Fruit fly (Drosophila melanogaster) whole organism, adult: ENCODE results near the gene Mabi.

Source experiments
- CG11617 ChIP-seq: fragments of 200-800 bp; sonication (Bioruptor generic); optimal IDR thresholded peaks from 2 replicates; lab custom pipeline; 2017; ENCODE audit warnings: mild to moderate bottlenecking, missing biosample characterization, missing genetic modification reagents, missing genetic modification characterization
- CG12768 ChIP-seq: fragments of 200-800 bp; sonication (Bioruptor generic); optimal IDR thresholded peaks from 2 replicates; lab custom pipeline; 2017; ENCODE audit warnings: missing biosample characterization, missing genetic modification characterization, mild to moderate bottlenecking, moderate library complexity, missing genetic modification reagents
- CG14711 ChIP-seq: fragments of 200-800 bp; sonication (Bioruptor generic); optimal IDR thresholded peaks from 2 replicates; lab custom pipeline; 2018; ENCODE audit warnings: missing biosample characterization, mild to moderate bottlenecking, missing genetic modification characterization, moderate library complexity
- CG1620 ChIP-seq: fragments of 200-800 bp; sonication (Bioruptor generic); optimal IDR thresholded peaks from 2 replicates; lab custom pipeline; 2016; ENCODE audit warnings: missing biosample characterization, missing genetic modification characterization
- CG33017 ChIP-seq: fragments of 200-800 bp; sonication (Bioruptor generic); optimal IDR thresholded peaks from 2 replicates; lab custom pipeline; 2018; ENCODE audit warnings: missing biosample characterization, mild to moderate bottlenecking, missing genetic modification characterization, moderate library complexity
- CG5204 ChIP-seq: fragments of 200-800 bp; sonication (Bioruptor generic); optimal IDR thresholded peaks from 2 replicates; lab custom pipeline; 2016; ENCODE audit warnings: missing biosample characterization, missing genetic modification characterization
- CG7045 ChIP-seq: fragments of 200-800 bp; sonication (Bioruptor generic); optimal IDR thresholded peaks from 2 replicates; lab custom pipeline; 2017; ENCODE audit warnings: missing biosample characterization, mild to moderate bottlenecking, missing genetic modification characterization
- CG7101 ChIP-seq: fragments of 200-800 bp; sonication (Bioruptor generic); optimal IDR thresholded peaks from 2 replicates; lab custom pipeline; 2018; ENCODE audit warnings: missing biosample characterization, mild to moderate bottlenecking, missing genetic modification characterization, moderate library complexity
- Clk ChIP-seq: fragments of 200-800 bp; sonication (Bioruptor generic); optimal IDR thresholded peaks from 2 replicates; lab custom pipeline; 2017; ENCODE audit warnings: missing biosample characterization, missing genetic modification characterization
- Crg-1 ChIP-seq: fragments of 200-800 bp; sonication (Bioruptor generic); optimal IDR thresholded peaks from 2 replicates; lab custom pipeline; 2016; ENCODE audit warnings: missing biosample characterization, missing genetic modification characterization
- Hr96 ChIP-seq: fragments of 200-800 bp; sonication (Bioruptor generic); optimal IDR thresholded peaks from 2 replicates; lab custom pipeline; 2016; ENCODE audit warnings: missing biosample characterization, missing genetic modification characterization
- Mnt ChIP-seq: fragments of 200-800 bp; sonication (Bioruptor generic); optimal IDR thresholded peaks from 2 replicates; lab custom pipeline; 2016; ENCODE audit warnings: missing biosample characterization, mild to moderate bottlenecking, missing genetic modification characterization
- bab1 ChIP-seq: fragments of 200-800 bp; sonication (Bioruptor generic); optimal IDR thresholded peaks from 3 replicates; lab custom pipeline; 2019; ENCODE audit warnings: missing biosample characterization, mild to moderate bottlenecking, missing genetic modification characterization, moderate library complexity
- cic ChIP-seq: fragments of 200-800 bp; sonication (Bioruptor generic); optimal IDR thresholded peaks from 2 replicates; lab custom pipeline; 2017; ENCODE audit warnings: missing biosample characterization, mild to moderate bottlenecking, missing genetic modification characterization, moderate library complexity
- cnc ChIP-seq, 2 experiments: fragments of >200 bp; optimal IDR thresholded peaks; 2 replicates each; lab custom pipeline; 2017
- kay ChIP-seq: fragments of 200-800 bp; sonication (Bioruptor generic); peaks from one replicate; lab custom pipeline; 2016; ENCODE audit warnings: missing biosample characterization, missing genetic modification characterization, borderline replicate concordance
- ovo ChIP-seq: fragments of 200-800 bp; sonication (Bioruptor generic); optimal IDR thresholded peaks from 2 replicates; lab custom pipeline; 2016; ENCODE audit warnings: missing biosample characterization, missing genetic modification characterization
- pad ChIP-seq: fragments of 200-800 bp; sonication (Bioruptor generic); optimal IDR thresholded peaks from 3 replicates; lab custom pipeline; 2017; ENCODE audit warnings: missing biosample characterization, missing genetic modification characterization, mild to moderate bottlenecking, moderate library complexity, missing genetic modification reagents
- tj ChIP-seq: fragments of 200-800 bp; sonication (Bioruptor generic); optimal IDR thresholded peaks from 3 replicates; lab custom pipeline; 2017; ENCODE audit warnings: missing biosample characterization, mild to moderate bottlenecking, missing genetic modification characterization, moderate library complexity
- toe ChIP-seq: fragments of 200-800 bp; sonication (Bioruptor generic); optimal IDR thresholded peaks from 2 replicates; lab custom pipeline; 2016; ENCODE audit warnings: missing biosample characterization, missing genetic modification characterization

Gene Mabi

DNA sequence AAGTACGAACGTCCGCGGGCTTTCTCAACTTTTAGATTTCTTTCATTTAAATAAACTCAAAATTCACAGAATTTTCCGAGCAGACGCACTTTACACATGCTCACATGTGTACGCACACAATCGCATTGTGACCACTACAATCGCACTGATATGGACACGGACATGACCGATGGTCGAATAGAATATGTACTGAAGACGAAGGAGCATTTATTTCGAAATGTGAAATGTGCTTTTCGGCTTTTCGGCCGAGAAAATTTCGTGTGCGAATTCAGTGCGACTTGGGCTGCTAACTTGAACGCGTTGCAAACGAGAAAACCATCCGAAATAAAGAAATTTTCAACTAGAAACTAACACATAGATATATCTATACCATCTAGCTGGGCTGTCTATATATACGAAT, 26.3 kb upstream of the Mabi start, which contains the start of gene CG44085:
CG44085 (plus strand) TSS at position 269 of the 400 bp plus-strand sequence.
- no peak for TF ChIP-seq bab1 (GFP tag; lab: Kevin White, UChicago)
- no peak for TF ChIP-seq CG7045 (GFP tag; lab: Kevin White, UChicago)
- no peak for TF ChIP-seq toe (GFP tag; lab: Kevin White, UChicago)
- TF ChIP-seq cic = no peak
- no peak for TF ChIP-seq CG7101 (tag; lab: Kevin White, UChicago)
- no peak for TF ChIP-seq pad (GFP tag; lab: Kevin White, UChicago)
- no peak for TF ChIP-seq tj (GFP tag; lab: Kevin White, UChicago)
- TF ChIP-seq CG5204 (GFP tag; lab: Kevin White, UChicago) = no peak
- TF ChIP-seq CG1620 (GFP tag; lab: Kevin White, UChicago) = no peak
- no peak for TF ChIP-seq Mnt
- no peak for TF ChIP-seq ovo (GFP tag; lab: Kevin White, UChicago)
- TF ChIP-seq Crg-1 (GFP tag; lab: Kevin White, UChicago) = no peak
- no peak for TF ChIP-seq cnc (optimal IDR thresholded peaks at IDR 0.05; lab: Kevin White, UChicago)
- no peak for TF ChIP-seq CG11617
- no peak for TF ChIP-seq kay (GFP tag; lab: Kevin White, UChicago)

DNA sequence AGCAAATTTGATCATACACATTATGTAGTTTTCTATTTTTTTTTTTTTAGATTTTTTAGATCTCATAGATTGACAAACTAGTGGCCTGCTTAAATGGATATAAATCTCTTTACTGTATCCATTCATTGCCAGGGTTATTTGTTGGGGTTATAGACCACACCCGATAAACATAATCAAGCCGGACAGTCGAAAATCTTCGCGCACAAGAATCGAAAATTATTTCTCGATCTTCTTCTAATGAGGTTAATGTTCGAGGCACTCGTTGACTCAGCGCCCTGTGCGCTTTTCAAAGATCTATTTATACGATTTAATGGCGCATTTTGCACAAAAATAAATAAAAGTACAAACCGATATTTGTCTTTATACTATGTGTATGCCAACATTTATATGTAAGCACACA, 25.2 kb upstream of the Mabi start, which contains the start of gene CG31730:
CG31730 (minus strand) TSS at position 101 of the 400 bp plus-strand sequence.
- TF ChIP-seq CG1620 (GFP tag; lab: Kevin White, UChicago) (no peak), Clk (GFP tag; lab: Kevin White, UChicago) (no peak), CG5204 (GFP tag; lab: Kevin White, UChicago) (no peak), CG12768 (GFP tag; lab: Kevin White, UChicago) (no peak)

DNA sequence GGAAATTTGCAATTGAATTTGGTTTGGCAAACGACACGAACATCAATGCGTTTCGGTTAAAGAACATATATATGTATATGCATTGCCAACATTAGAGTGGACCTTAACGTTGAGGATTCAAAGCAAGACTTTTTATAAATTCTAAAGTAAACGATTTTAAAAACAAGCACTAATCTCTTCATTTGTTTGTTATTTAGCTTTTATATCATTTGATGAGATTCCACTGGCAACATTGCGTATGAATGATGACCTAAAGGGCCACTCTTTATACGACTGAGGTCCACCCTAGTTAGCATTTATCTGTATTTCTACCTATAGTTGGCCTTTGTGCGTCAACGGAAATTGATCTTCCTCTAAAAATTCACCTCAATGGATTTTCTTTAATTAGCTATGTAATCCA, 24.2 kb upstream of the Mabi start:
- TF ChIP-seq pad (GFP tag; lab: Kevin White, UChicago) = no peak
- no peak for TF ChIP-seq Mnt
- TF ChIP-seq tj (GFP tag; lab: Kevin White, UChicago) = no peak
- no peak for TF ChIP-seq CG7045 (GFP tag; lab: Kevin White, UChicago)
- TF ChIP-seq cic = no peak

dm6 chr2L:13257177-13257576, 22.7 kb upstream of the Mabi start, which contains the start of gene Naa20B:
Naa20B (plus strand) TSS chr2L:13257477.
- TF ChIP-seq CG7045 (GFP tag; lab: Kevin White, UChicago) (no peak), Hr96 (GFP tag; lab: Kevin White, UChicago) (no peak), tj (GFP tag; lab: Kevin White, UChicago) (no peak), pad (GFP tag; lab: Kevin White, UChicago) (no peak), cic (no peak), ovo (GFP tag; lab: Kevin White, UChicago) (no peak), cnc (optimal IDR thresholded peaks at IDR 0.05; lab: Kevin White, UChicago) (no peak), CG5204 (GFP tag; lab: Kevin White, UChicago) (no peak), bab1 (GFP tag; lab: Kevin White, UChicago) (no peak), CG12768 (GFP tag; lab: Kevin White, UChicago) (no peak), kay (GFP tag; lab: Kevin White, UChicago) (no peak), toe (GFP tag; lab: Kevin White, UChicago) (no peak), CG1620 (GFP tag; lab: Kevin White, UChicago) (no peak), Crg-1 (GFP tag; lab: Kevin White, UChicago) (no peak), CG33017 (no peak), Mnt (no peak), CG7101 (tag; lab: Kevin White, UChicago) (no peak), CG11617 (no peak), CG14711 (no peak), Clk (GFP tag; lab: Kevin White, UChicago) (no peak)

DNA sequence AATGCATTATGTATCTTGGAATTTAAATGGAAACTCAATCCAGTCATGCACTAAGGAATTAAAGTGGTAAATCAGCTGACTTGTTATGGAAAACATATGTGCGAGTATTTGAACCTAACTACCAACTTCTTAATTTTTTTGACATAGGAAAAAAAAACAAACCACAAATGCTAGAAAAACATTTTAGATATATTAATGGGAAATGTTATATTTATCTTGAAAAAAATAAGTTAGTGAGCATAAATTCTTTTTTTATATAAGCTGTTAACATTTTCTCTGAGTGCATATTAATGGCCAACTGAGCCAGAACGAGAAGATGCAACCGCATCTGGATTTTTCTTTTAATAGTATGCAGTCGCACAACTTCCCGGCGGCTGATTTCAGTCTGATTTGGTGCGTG, 16.7 kb upstream of the Mabi start:
- TF ChIP-seq CG7045 (GFP tag; lab: Kevin White, UChicago) (no peak), toe (GFP tag; lab: Kevin White, UChicago) (no peak), bab1 (GFP tag; lab: Kevin White, UChicago) (no peak), Clk (GFP tag; lab: Kevin White, UChicago) (no peak)

DNA sequence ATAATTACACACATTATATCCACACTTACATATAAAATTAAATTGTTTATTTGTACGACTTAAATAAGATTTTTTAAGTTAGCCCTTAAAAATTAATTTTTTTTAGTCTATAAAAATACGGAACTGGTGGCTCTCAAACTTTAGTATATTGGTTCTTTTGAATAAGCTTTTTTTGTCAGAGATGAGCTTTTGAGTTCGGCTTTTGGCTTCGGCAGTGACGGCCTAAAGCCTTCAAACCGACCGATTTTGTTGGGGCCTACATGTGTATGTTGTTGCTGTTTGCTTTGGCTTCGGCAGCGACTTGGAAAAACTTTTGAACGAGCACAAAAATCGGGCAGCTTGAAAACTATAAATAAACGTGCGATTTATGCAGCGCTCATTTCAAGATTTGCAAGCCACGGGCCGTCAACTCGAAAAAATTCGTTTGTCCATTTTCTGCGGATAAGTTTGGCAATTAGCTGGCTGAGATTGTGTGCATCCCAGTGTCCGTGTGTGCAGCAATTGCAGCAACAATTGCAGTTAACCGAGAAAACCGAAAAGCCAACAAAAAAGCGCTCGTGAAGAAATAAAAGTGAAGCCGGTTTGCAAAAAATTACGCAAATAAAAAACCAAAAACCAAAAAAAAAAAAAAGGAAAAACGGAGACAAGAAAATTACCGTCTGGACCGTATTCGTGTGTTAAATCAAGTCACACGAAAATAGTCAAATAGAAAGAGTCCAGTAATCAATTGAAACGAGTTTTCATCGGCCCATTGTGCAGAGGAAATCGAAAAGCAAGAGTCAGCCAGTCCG, 11.6 kb upstream of the Mabi start, which contains the start of gene CG16820:
CG16820 (plus strand) TSS at position 378 of the 791 bp plus-strand sequence.
- TF ChIP-seq kay (GFP tag; lab: Kevin White, UChicago) = peak; percentile 24
- no peak for TF ChIP-seq CG7045 (GFP tag; lab: Kevin White, UChicago)
- TF ChIP-seq cic = no peak

- TF ChIP-seq Clk (GFP tag; lab: Kevin White, UChicago) = no peak
- TF ChIP-seq Hr96 (GFP tag; lab: Kevin White, UChicago) = no peak
- TF ChIP-seq Crg-1 (GFP tag; lab: Kevin White, UChicago) = no peak
- no peak for TF ChIP-seq CG33017
- TF ChIP-seq CG12768 (GFP tag; lab: Kevin White, UChicago) = no peak
- TF ChIP-seq pad (GFP tag; lab: Kevin White, UChicago) = no peak
- TF ChIP-seq toe (GFP tag; lab: Kevin White, UChicago) = no peak
- no peak for TF ChIP-seq tj (GFP tag; lab: Kevin White, UChicago)
- TF ChIP-seq cnc (optimal IDR thresholded peaks at IDR 0.05; lab: Kevin White, UChicago) = no peak
- TF ChIP-seq kay (GFP tag; lab: Kevin White, UChicago) = no peak
- TF ChIP-seq CG1620 (GFP tag; lab: Kevin White, UChicago) = no peak
- TF ChIP-seq CG11617 = no peak
- TF ChIP-seq bab1 (GFP tag; lab: Kevin White, UChicago) = no peak
- no peak for TF ChIP-seq CG7101 (tag; lab: Kevin White, UChicago)
- TF ChIP-seq CG7045 (GFP tag; lab: Kevin White, UChicago) = no peak
- no peak for TF ChIP-seq ovo (GFP tag; lab: Kevin White, UChicago)
- TF ChIP-seq CG5204 (GFP tag; lab: Kevin White, UChicago) = no peak
- TF ChIP-seq Mnt = no peak
- TF ChIP-seq CG14711 = no peak
These were observed 10.4 kb upstream of the Mabi start for dm6 chr2L:13244759-13245308.
